Fruit fly (Drosophila melanogaster): Measurements from ENCODE around the gene CG43091.

Gene CG43091

DNA sequence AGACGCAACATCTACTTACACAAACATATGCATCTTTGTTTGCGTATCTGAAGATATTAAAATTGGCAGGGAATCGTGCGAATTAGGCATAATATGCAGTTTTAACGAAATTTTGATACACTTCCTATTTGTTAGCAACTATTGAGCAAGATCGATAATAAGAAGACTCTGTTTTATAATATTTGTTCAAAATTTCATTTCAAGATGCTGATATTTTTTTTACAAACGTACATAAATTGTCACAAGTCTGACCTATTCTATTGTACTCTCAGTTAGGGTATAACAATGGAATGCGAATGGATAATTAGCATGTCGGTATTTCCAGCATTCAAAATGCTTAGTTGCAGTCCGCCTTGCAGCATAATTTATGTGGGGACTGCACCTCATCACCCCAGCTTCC, 40.7 kb downstream of the CG43091 start (continued):
- TF ChIP-seq Ets96B (tag; optimal IDR thresholded peaks at IDR 0.05) (no peak), Sox14 (GFP tag; optimal IDR thresholded peaks at IDR 0.05) (no peak), CG10631 (GFP tag; optimal IDR thresholded peaks at IDR 0.05) (peak; percentile 9), Lpt (GFP tag; optimal IDR thresholded peaks at IDR 0.05) (no peak), CG3919 (GFP tag; optimal IDR thresholded peaks at IDR 0.05) (no peak), CG11294 (GFP tag; IDR thresholded peaks at IDR 0.05) (peak; percentile 41; the same call in 1 of the 2 replicates), Hr39 (GFP tag; optimal IDR thresholded peaks at IDR 0.05) (no peak), Eip78C (GFP tag) (no peak), fkh (GFP tag; optimal IDR thresholded peaks at IDR 0.05) (no peak), Ets21C (GFP tag; optimal IDR thresholded peaks at IDR 0.05) (no peak), CG7368 (GFP tag; optimal IDR thresholded peaks at IDR 0.05) (no peak), OdsH (GFP tag; optimal IDR thresholded peaks at IDR 0.05) (no peak), achi (GFP tag; optimal IDR thresholded peaks at IDR 0.05) (no peak), Gug (GFP tag; IDR thresholded peaks at IDR 0.05) (peak; percentile 54), eg (GFP tag; IDR thresholded peaks at IDR 0.05) (peak; percentile 87), Sox15 (GFP tag; optimal IDR thresholded peaks at IDR 0.05) (no peak), acj6 (GFP tag; optimal IDR thresholded peaks at IDR 0.05) (no peak), dac (GFP tag; optimal IDR thresholded peaks at IDR 0.05) (no peak), CG6808 (GFP tag; optimal IDR thresholded peaks at IDR 0.05) (no peak), CG1621 (tag; optimal IDR thresholded peaks at IDR 0.05) (no peak), CG6854 (GFP tag; optimal IDR thresholded peaks at IDR 0.05) (no peak), CG11902 (GFP tag; optimal IDR thresholded peaks at IDR 0.05) (no peak), CG8632 (GFP tag; optimal IDR thresholded peaks at IDR 0.05) (no peak), CG8119 (GFP tag; IDR thresholded peaks at IDR 0.05) (no peak), CG8319 (GFP tag; optimal IDR thresholded peaks at IDR 0.05) (peak; percentile 32), salr (GFP tag; optimal IDR thresholded peaks at IDR 0.05) (no peak), Met (GFP tag; optimal IDR thresholded peaks at IDR 0.05) (no peak), svp (GFP tag) (peak; percentile 56), CG31627 (GFP tag; optimal IDR thresholded peaks at IDR 0.05) (peak; percentile 48), cyc (GFP tag; optimal IDR thresholded peaks at IDR 0.05) (no peak), pdm3 (GFP tag; optimal IDR thresholded peaks at IDR 0.05) (no peak), CG11762 (GFP tag; optimal IDR thresholded peaks at IDR 0.05; ENCODE audit: insufficient read depth) (no peak), CG16779 (tag; optimal IDR thresholded peaks at IDR 0.05) (no peak)

DNA sequence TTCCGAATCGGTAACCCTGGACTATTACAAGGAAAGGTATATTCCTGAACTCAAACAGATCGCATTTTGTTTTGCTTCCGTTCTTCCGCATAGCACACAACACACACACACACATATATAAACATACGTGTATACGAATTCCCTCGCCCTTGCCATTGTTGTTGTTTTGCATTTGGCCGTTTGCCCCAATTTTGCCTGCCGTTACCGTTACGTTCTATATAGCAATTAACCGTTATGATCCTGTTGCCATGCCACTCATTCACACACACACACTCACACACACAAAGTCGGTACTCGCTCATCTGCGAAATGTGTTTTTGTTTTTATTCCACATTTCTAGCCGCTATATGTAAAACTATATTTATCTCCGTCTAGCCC, 41.1 kb downstream of the CG43091 start:
- TF ChIP-seq Ets96B (tag; optimal IDR thresholded peaks at IDR 0.05) (no peak), svp (GFP tag) (no peak), CG6163 (GFP tag; IDR thresholded peaks at IDR 0.05) (no peak), Sox15 (GFP tag; optimal IDR thresholded peaks at IDR 0.05) (no peak), Sox102F (GFP tag; optimal IDR thresholded peaks at IDR 0.05) (no peak), vri (GFP tag; optimal IDR thresholded peaks at IDR 0.05) (no peak), net (GFP tag; optimal IDR thresholded peaks at IDR 0.05) (no peak), Lpt (GFP tag; optimal IDR thresholded peaks at IDR 0.05) (no peak), Eip78C (GFP tag) (no peak), Hr39 (GFP tag; optimal IDR thresholded peaks at IDR 0.05) (no peak), CG32006 (GFP tag; optimal IDR thresholded peaks at IDR 0.05) (no peak), achi (GFP tag; optimal IDR thresholded peaks at IDR 0.05) (no peak), CG6854 (GFP tag; optimal IDR thresholded peaks at IDR 0.05) (no peak), CG3032 (tag; optimal IDR thresholded peaks at IDR 0.05) (no peak)

DNA sequence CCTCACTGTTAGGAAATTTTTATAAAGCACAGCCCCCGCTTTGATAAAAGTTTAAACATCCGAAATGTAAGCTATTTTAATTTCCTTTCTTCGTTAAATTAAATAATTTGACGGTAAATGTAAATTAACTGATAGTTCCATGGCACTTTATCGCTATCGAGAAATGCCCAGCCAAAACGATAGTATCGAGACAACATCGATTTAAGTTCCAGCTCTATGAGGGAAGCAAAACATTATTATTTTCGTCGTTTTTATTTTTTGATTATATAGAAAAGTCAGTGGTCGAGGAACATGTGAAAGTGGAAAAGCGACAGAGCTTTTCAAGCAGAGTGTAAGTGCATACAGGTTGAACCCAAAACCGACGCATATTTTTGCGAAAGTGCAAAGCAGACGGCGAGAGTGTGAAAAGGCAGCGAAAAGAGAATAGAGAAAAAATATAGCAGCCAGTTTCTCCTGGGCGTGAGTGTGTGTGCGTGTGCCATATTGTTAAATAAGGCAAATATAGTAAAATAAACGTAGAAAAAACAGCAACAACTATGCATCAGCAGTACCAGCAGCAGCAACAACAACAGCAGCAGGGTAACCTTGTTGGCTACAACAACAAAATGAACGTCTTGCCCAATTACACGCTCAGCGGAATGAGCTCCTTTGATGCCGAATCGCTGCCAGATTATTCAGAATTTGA, 41.6 kb downstream of the CG43091 start, which contains the start of gene CG45049:
Gene CG45049 (plus strand): TSS at position 197 of the 685 bp plus-strand sequence.
- TF ChIP-seq Met (GFP tag; optimal IDR thresholded peaks at IDR 0.05) = peak; percentile 39
- TF ChIP-seq CG15336 (GFP tag; IDR thresholded peaks at IDR 0.05) = no peak
- TF ChIP-seq Lpt (GFP tag; optimal IDR thresholded peaks at IDR 0.05) = no peak
- no peak for TF ChIP-seq CG1621 (tag; optimal IDR thresholded peaks at IDR 0.05)
- TF ChIP-seq Blimp-1 (GFP tag; optimal IDR thresholded peaks at IDR 0.05) = no peak
- no peak for TF ChIP-seq acj6 (GFP tag; optimal IDR thresholded peaks at IDR 0.05)
- peak; percentile 35 for TF ChIP-seq Eip78C (GFP tag)
- TF ChIP-seq Sox14 (GFP tag; optimal IDR thresholded peaks at IDR 0.05) = no peak
- no peak for TF ChIP-seq salr (GFP tag; optimal IDR thresholded peaks at IDR 0.05)
- TF ChIP-seq Eip75B (GFP tag; optimal IDR thresholded peaks at IDR 0.05) = no peak
- peak; percentile 26 for TF ChIP-seq lz (GFP tag; optimal IDR thresholded peaks at IDR 0.05)
- no peak for TF ChIP-seq dsx (GFP tag; optimal IDR thresholded peaks at IDR 0.05; ENCODE audit: poor library complexity, severe bottlenecking)
- TF ChIP-seq Hr38 (GFP tag; optimal IDR thresholded peaks at IDR 0.05) = no peak
- TF ChIP-seq vri (GFP tag; optimal IDR thresholded peaks at IDR 0.05) = no peak
- no peak for TF ChIP-seq CG6276 (GFP tag; optimal IDR thresholded peaks at IDR 0.05)
- TF ChIP-seq CG11762 (GFP tag; optimal IDR thresholded peaks at IDR 0.05; ENCODE audit: insufficient read depth) = no peak
- no peak for TF ChIP-seq dac (GFP tag; optimal IDR thresholded peaks at IDR 0.05)
- peak; percentile 4 for TF ChIP-seq Hr4 (GFP tag; optimal IDR thresholded peaks at IDR 0.05)
- TF ChIP-seq CG16779 (tag; optimal IDR thresholded peaks at IDR 0.05) = peak; percentile 2
- peak; percentile 9 for TF ChIP-seq Ets21C (GFP tag; optimal IDR thresholded peaks at IDR 0.05)
- TF ChIP-seq CG11294 (GFP tag; IDR thresholded peaks at IDR 0.05) = no peak
- no peak for TF ChIP-seq cyc (GFP tag; optimal IDR thresholded peaks at IDR 0.05)
- no peak for TF ChIP-seq CG8319 (GFP tag; optimal IDR thresholded peaks at IDR 0.05)
- no peak for TF ChIP-seq CG32006 (GFP tag; optimal IDR thresholded peaks at IDR 0.05)

All from whole organism, prepupa.